Worm (Caenorhabditis elegans): ENCODE measurements around the gene fib-1.

fib-1 gene

DNA sequence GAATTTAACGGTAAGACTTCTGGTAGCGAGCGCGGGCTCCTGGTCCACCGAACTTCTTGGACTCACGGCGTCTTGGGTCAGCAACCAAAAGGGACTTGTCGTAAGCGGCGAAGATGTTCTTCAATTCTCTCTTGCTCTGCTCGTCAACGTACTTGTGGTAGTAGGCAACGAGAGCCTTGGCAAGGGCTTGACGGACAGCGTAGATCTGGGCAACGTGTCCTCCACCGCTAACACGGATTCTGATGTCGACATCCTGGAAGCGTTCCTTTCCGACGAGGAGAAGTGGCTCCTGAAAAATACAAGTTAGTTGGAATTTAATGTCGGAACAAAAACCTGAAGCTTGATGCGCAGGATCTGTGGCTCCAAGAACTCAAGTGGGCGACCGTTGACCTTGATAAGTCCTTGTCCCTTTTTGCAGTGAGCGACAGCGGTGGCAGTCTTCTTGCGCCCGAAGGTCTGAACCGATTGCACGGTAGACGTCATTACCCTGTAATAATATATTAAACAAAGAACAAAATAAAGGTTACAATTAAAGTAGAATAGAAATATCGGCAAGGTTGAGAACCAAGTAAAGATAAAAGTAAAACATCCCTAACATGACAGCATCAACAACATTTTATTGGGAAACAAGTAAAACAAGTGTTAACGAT, 1.8 kb downstream of the fib-1 start, which contains the start of gene rps-16 (continued):
- peak; percentile 9 for TF ChIP-seq xnd-1 (tag; optimal IDR thresholded peaks at IDR 0.05)
- no peak for TF ChIP-seq hmg-20 (GFP tag; IDR thresholded peaks at IDR 0.05)
- peak; percentile 39 for TF ChIP-seq lin-54 (GFP tag; optimal IDR thresholded peaks at IDR 0.05)
- no peak for TF ChIP-seq pbrm-1 (GFP tag; IDR thresholded peaks at IDR 0.05)
- TF ChIP-seq tbp1 (GFP tag; optimal IDR thresholded peaks at IDR 0.05), result peak; percentile 11
- no peak for TF ChIP-seq F33H1.4 (GFP tag; IDR thresholded peaks at IDR 0.05)
- TF ChIP-seq ceh-27 (GFP tag; optimal IDR thresholded peaks at IDR 0.05), result no peak
- TF ChIP-seq ets-4 (GFP tag; optimal IDR thresholded peaks at IDR 0.05), result no peak
- no peak for TF ChIP-seq bed-1 (GFP tag; IDR thresholded peaks at IDR 0.05)
- peak; percentile 81 for TF ChIP-seq madf-3 (GFP tag; IDR thresholded peaks at IDR 0.05)
- no peak for TF ChIP-seq ZK185.1 (tag; optimal IDR thresholded peaks at IDR 0.05; ENCODE audit: poor library complexity, severe bottlenecking)
- no peak for TF ChIP-seq let-607 (tag; optimal IDR thresholded peaks at IDR 0.05)
- TF ChIP-seq snpc-4 (GFP tag; optimal IDR thresholded peaks at IDR 0.05), result no peak
- peak in 2 of 4 experiments; percentile 27 to 29 for TF ChIP-seq snpc-4 (tag; optimal IDR thresholded peaks at IDR 0.05)
- TF ChIP-seq him-1 (tag; optimal IDR thresholded peaks at IDR 0.05), result no peak
- no peak for TF ChIP-seq ztf-25 (GFP tag; IDR thresholded peaks at IDR 0.05)
- TF ChIP-seq F37B4.10 (GFP tag; IDR thresholded peaks at IDR 0.05), result no peak
- no peak for TF ChIP-seq hlh-26 (GFP tag; conservative IDR thresholded peaks at IDR 0.05)
- TF ChIP-seq hsf-1 (GFP tag; IDR thresholded peaks at IDR 0.05), result peak; percentile 81
- TF ChIP-seq rec-8 (tag; optimal IDR thresholded peaks at IDR 0.05), result peak in 1 of 2 experiments; percentile 13
- peak; percentile 65 for TF ChIP-seq snpc-1.3 (tag; optimal IDR thresholded peaks at IDR 0.05; ENCODE audit: insufficient read depth)
- TF ChIP-seq F10E7.11 (tag; optimal IDR thresholded peaks at IDR 0.05), result peak; percentile 21
- no peak for TF ChIP-seq egrh-3 (GFP tag; IDR thresholded peaks at IDR 0.05)
- TF ChIP-seq ccch-3 (GFP tag; optimal IDR thresholded peaks at IDR 0.05), result no peak
- TF ChIP-seq snpc-1.1 (tag; optimal IDR thresholded peaks at IDR 0.05; ENCODE audit: insufficient read depth), result peak; percentile 49
- TF ChIP-seq Y53F4B.3 (GFP tag; IDR thresholded peaks at IDR 0.05), result no peak
- no peak for TF ChIP-seq sea-2 (GFP tag; IDR thresholded peaks at IDR 0.05)
- TF ChIP-seq ceh-58 (GFP tag; IDR thresholded peaks at IDR 0.05), result 0 out of 2 replicates have a peak, but pooled peaks have one; percentile 85
- TF ChIP-seq sptf-2 (GFP tag; optimal IDR thresholded peaks at IDR 0.05), result no peak
- no peak for TF ChIP-seq lin-40 (tag; optimal IDR thresholded peaks at IDR 0.05)
- TF ChIP-seq tlf-1 (GFP tag; optimal IDR thresholded peaks at IDR 0.05), result peak; percentile 61
- no peak for TF ChIP-seq F55B11.4 (tag; optimal IDR thresholded peaks at IDR 0.05; ENCODE audit: borderline replicate concordance, insufficient read depth)
- no peak for TF ChIP-seq let-526 (GFP tag; IDR thresholded peaks at IDR 0.05)
- no peak for TF ChIP-seq attf-3 (GFP tag; conservative IDR thresholded peaks at IDR 0.05)
- TF ChIP-seq nhr-90 (tag; optimal IDR thresholded peaks at IDR 0.05), result no peak
- peak; percentile 35 for TF ChIP-seq F57A8.1 (GFP tag; optimal IDR thresholded peaks at IDR 0.05)
- TF ChIP-seq ekl-4 (GFP tag; IDR thresholded peaks at IDR 0.05), result peak; percentile 89
- no peak for TF ChIP-seq K11D2.4 (GFP tag; IDR thresholded peaks at IDR 0.05)
- TF ChIP-seq attf-6 (GFP tag; IDR thresholded peaks at IDR 0.05), result peak; percentile 77
- peak; percentile 62 for TF ChIP-seq atf-7 (tag; optimal IDR thresholded peaks at IDR 0.05)
- TF ChIP-seq gei-17 (GFP tag; optimal IDR thresholded peaks at IDR 0.05), result no peak
- TF ChIP-seq T26A5.8 (tag; optimal IDR thresholded peaks at IDR 0.05), result peak; percentile 79
- no peak for TF ChIP-seq B0035.1 (tag; optimal IDR thresholded peaks at IDR 0.05)
- TF ChIP-seq sdz-38 (tag; optimal IDR thresholded peaks at IDR 0.05), result no peak
- no peak for TF ChIP-seq mxl-1 (tag; optimal IDR thresholded peaks at IDR 0.05)
- TF ChIP-seq nfyb-1 (GFP tag; IDR thresholded peaks at IDR 0.05), result peak; percentile 79
- TF ChIP-seq lir-1 (GFP tag; conservative IDR thresholded peaks at IDR 0.05), result no peak

Measured in whole organism, young adult.